Fruit fly (Drosophila melanogaster): Measurements from ENCODE around the gene CG3635.
A peak's percentile ranks its signal among the peaks of the same experiment; 100 is the strongest.

DNA sequence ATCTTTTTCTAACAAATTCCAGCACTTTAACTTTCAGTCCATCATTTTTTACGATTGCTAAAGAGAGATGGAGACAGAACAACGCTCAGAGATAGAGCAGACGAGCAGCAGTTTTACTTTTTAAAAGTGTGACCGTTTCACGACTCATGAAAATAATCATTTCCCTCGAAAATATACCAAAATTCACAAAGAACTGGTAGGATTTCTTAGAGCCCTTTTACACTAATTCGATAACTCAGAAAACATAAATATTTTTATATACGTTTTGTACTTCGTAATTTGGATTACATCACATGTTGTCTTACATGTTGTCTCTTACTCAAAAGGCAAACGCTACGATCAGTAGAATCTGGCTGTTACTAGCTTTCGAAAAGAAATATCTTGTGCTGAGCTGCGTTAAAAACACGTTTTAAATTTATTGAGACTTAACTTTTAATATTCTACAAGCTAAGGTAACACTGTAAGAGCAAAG lies 6.1 kb upstream of the CG3635 start, which contains the start of gene Clamp:
- TF ChIP-seq kay (GFP tag; ENCODE audit: borderline replicate concordance) = peak; percentile 82
- no peak for TF ChIP-seq CG11617 (GFP tag; optimal IDR thresholded peaks at IDR 0.05)
- TF ChIP-seq pad (GFP tag; optimal IDR thresholded peaks at IDR 0.05) = no peak
